Worm (Caenorhabditis elegans): Measurements from ENCODE around the gene try-12.

Gene try-12

ce11 chrV:7420162-7420561, 29.0 kb upstream of the try-12 start, which contains the start of gene srxa-4:
Gene srxa-4 (plus strand): TSS chrV:7420462.
- TF ChIP-seq nhr-19 (GFP tag; conservative IDR thresholded peaks at IDR 0.05), result no peak
- TF ChIP-seq Y116A8C.19 (tag; optimal IDR thresholded peaks at IDR 0.05; ENCODE audit: borderline replicate concordance), result no peak
- no peak for TF ChIP-seq nhr-47 (tag; optimal IDR thresholded peaks at IDR 0.05)
- no peak for TF ChIP-seq nhr-84 (tag; optimal IDR thresholded peaks at IDR 0.05)
- TF ChIP-seq nhr-76 (tag; optimal IDR thresholded peaks at IDR 0.05), result no peak

- TF ChIP-seq nhr-84 (tag; optimal IDR thresholded peaks at IDR 0.05) (no peak), unc-130 (tag; optimal IDR thresholded peaks at IDR 0.05) (no peak), alr-1 (tag; optimal IDR thresholded peaks at IDR 0.05; ENCODE audit: borderline replicate concordance) (no peak), fos-1 (tag; optimal IDR thresholded peaks at IDR 0.05) (no peak), pqm-1 (tag; optimal IDR thresholded peaks at IDR 0.05) (no peak), snpc-4 (tag; optimal IDR thresholded peaks at IDR 0.05) (no peak)
These were observed 24.8 kb upstream of the try-12 start, which contains the start of gene F18E3.10 for ce11 chrV:7424336-7424735. Gene F18E3.10 (minus strand): TSS chrV:7424436.

- TF ChIP-seq irx-1 (tag; optimal IDR thresholded peaks at IDR 0.05) (no peak), pqm-1 (tag; optimal IDR thresholded peaks at IDR 0.05) (no peak), mef-2 (tag; optimal IDR thresholded peaks at IDR 0.05) (no peak), snu-23 (GFP tag; optimal IDR thresholded peaks at IDR 0.05) (no peak), Y116A8C.19 (tag; optimal IDR thresholded peaks at IDR 0.05; ENCODE audit: borderline replicate concordance) (no peak), nhr-20 (tag; optimal IDR thresholded peaks at IDR 0.05) (no peak), hlh-4 (tag; optimal IDR thresholded peaks at IDR 0.05) (no peak), mdl-1 (tag; optimal IDR thresholded peaks at IDR 0.05) (no peak), ets-5 (GFP tag; IDR thresholded peaks at IDR 0.05) (no peak), nhr-47 (tag; optimal IDR thresholded peaks at IDR 0.05) (no peak), fos-1 (tag; optimal IDR thresholded peaks at IDR 0.05) (no peak), nhr-90 (tag; optimal IDR thresholded peaks at IDR 0.05; ENCODE audit: poor library complexity) (no peak)
These were observed 22.6 kb upstream of the try-12 start, which contains the start of gene srw-68 for ce11 chrV:7426594-7426993. Gene srw-68 (minus strand): TSS chrV:7426694.

- no peak for TF ChIP-seq hlh-17 (GFP tag; optimal IDR thresholded peaks at IDR 0.05; ENCODE audit: borderline replicate concordance)
- no peak for TF ChIP-seq nhr-11 (tag; optimal IDR thresholded peaks at IDR 0.05)
- TF ChIP-seq irx-1 (tag; optimal IDR thresholded peaks at IDR 0.05), result no peak
- no peak for TF ChIP-seq unc-86 (tag; optimal IDR thresholded peaks at IDR 0.05)
- TF ChIP-seq hlh-4 (tag; optimal IDR thresholded peaks at IDR 0.05), result no peak
- no peak for TF ChIP-seq ceh-90 (tag; optimal IDR thresholded peaks at IDR 0.05)
- TF ChIP-seq tbx-2 (tag; optimal IDR thresholded peaks at IDR 0.05), result no peak
- TF ChIP-seq nhr-77 (tag; optimal IDR thresholded peaks at IDR 0.05), result no peak
- no peak for TF ChIP-seq ztf-4 (tag; optimal IDR thresholded peaks at IDR 0.05)
These were observed 20.3 kb upstream of the try-12 start, which contains the start of gene srw-69 for ce11 chrV:7428880-7429279. Gene srw-69 (minus strand): TSS chrV:7428980.

- peak; percentile 30 for TF ChIP-seq nhr-11 (tag; optimal IDR thresholded peaks at IDR 0.05)
- TF ChIP-seq mdl-1 (tag; optimal IDR thresholded peaks at IDR 0.05), result no peak
- no peak for TF ChIP-seq nhr-84 (tag; optimal IDR thresholded peaks at IDR 0.05)
- TF ChIP-seq fkh-8 (tag; optimal IDR thresholded peaks at IDR 0.05), result peak; percentile 33
- TF ChIP-seq nhr-90 (tag; optimal IDR thresholded peaks at IDR 0.05; ENCODE audit: poor library complexity), result no peak
- TF ChIP-seq fos-1 (tag; optimal IDR thresholded peaks at IDR 0.05), result no peak
- TF ChIP-seq F16B12.6 (tag; optimal IDR thresholded peaks at IDR 0.05), result no peak
- TF ChIP-seq egl-13 (tag; optimal IDR thresholded peaks at IDR 0.05), result no peak
These were observed 18.1 kb upstream of the try-12 start, which contains the start of gene srw-71 for ce11 chrV:7431016-7431415. Gene srw-71 (minus strand): TSS chrV:7431116.

ce11 chrV:7432441-7433146, 16.6 kb upstream of the try-12 start:
- TF ChIP-seq pag-3 (tag; optimal IDR thresholded peaks at IDR 0.05; ENCODE audit: borderline replicate concordance, insufficient read depth), result no peak
- TF ChIP-seq ama-1 (optimal IDR thresholded peaks at IDR 0.05), result peak; percentile 52
- no peak for TF ChIP-seq unc-86 (tag; optimal IDR thresholded peaks at IDR 0.05)
- TF ChIP-seq unc-130 (tag; optimal IDR thresholded peaks at IDR 0.05), result no peak
- peak; percentile 5 for TF ChIP-seq elt-2 (tag; optimal IDR thresholded peaks at IDR 0.05)
- TF ChIP-seq nhr-20 (tag; optimal IDR thresholded peaks at IDR 0.05), result peak; percentile 6
- TF ChIP-seq nhr-85 (tag), result peak; percentile 53
- no peak for TF ChIP-seq vab-15 (tag; optimal IDR thresholded peaks at IDR 0.05)
- 0 out of 2 replicates have a peak, but pooled peaks have one; percentile 10 for TF ChIP-seq ceh-88 (GFP tag; IDR thresholded peaks at IDR 0.05)
- peak in 1 of 6 experiments; percentile 35 for TF ChIP-seq elt-3 (tag; optimal IDR thresholded peaks at IDR 0.05)
- TF ChIP-seq irx-1 (tag; optimal IDR thresholded peaks at IDR 0.05), result no peak
- TF ChIP-seq efl-1 (optimal IDR thresholded peaks at IDR 0.05), result no peak
- TF ChIP-seq efl-1 (GFP tag; optimal IDR thresholded peaks at IDR 0.05 in 1 of 2), result peak in 1 of 2 experiments; percentile 80
- no peak for TF ChIP-seq unc-98 (GFP tag; IDR thresholded peaks at IDR 0.05)
- TF ChIP-seq nhr-237 (tag; optimal IDR thresholded peaks at IDR 0.05), result no peak
- TF ChIP-seq snu-23 (GFP tag; optimal IDR thresholded peaks at IDR 0.05), result peak; percentile 44
- TF ChIP-seq lir-3 (tag; optimal IDR thresholded peaks at IDR 0.05; ENCODE audit: poor library complexity), result peak; percentile 21
- TF ChIP-seq mab-9 (GFP tag; IDR thresholded peaks at IDR 0.05), result no peak
